Worm (Caenorhabditis elegans): Measurements from ENCODE around the gene Y37E11B.7.

DNA sequence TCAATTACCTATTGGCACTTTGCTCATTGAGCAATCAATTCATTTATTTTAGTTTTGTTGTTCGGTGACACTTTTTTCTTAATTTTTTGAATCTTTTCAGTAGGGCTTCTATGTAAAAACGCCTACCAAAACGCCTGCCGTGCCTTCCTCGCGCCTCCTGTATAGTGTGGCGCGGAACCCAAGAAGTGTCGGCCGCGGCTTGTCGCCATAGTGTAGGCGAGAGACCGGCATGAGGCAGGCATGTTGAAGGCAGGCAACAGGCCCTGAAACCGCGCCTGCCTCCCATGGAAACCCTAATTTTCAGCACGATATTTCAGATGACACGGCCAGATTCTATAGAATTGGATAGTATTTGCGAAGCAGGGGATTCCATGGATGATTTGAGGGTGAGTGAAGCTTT, 31.4 kb downstream of the Y37E11B.7 start, which contains the start of gene otpl-1:
- TF ChIP-seq F13H6.1 (tag; optimal IDR thresholded peaks at IDR 0.05) = no peak
- TF ChIP-seq dve-1 (tag; optimal IDR thresholded peaks at IDR 0.05) = no peak
- TF ChIP-seq ceh-9 (tag; optimal IDR thresholded peaks at IDR 0.05) = no peak
- TF ChIP-seq ama-1 (optimal IDR thresholded peaks at IDR 0.05) = no peak
- TF ChIP-seq dmd-4 (tag; optimal IDR thresholded peaks at IDR 0.05; ENCODE audit: borderline replicate concordance) = no peak
- no peak for TF ChIP-seq tbx-7 (tag; optimal IDR thresholded peaks at IDR 0.05)
- TF ChIP-seq nhr-11 (tag; optimal IDR thresholded peaks at IDR 0.05) = no peak
- no peak for TF ChIP-seq elt-4 (tag; optimal IDR thresholded peaks at IDR 0.05)
